Worm (Caenorhabditis elegans) whole organism, young adult: ENCODE results near the gene C18H7.11.

ENCODE experiments used
- B0035.1 ChIP-seq: sonication (generic microtip); optimal IDR thresholded peaks from 2 replicates; lab custom pipeline; 2016; ENCODE audit warnings: missing genetic modification characterization, mild to moderate bottlenecking, missing compliant biosample characterization, missing genotype, missing genetic modification reagents
- C06A6.2 ChIP-seq: fragments of 200-800 bp; sonication (Bioruptor generic); conservative IDR thresholded peaks from 2 replicates; pipeline ENCODE4 v1.3.6; 2022; ENCODE audit warnings: missing genetic modification characterization, missing compliant biosample characterization
- F10E7.11 ChIP-seq: sonication (generic microtip); optimal IDR thresholded peaks from 2 replicates; lab custom pipeline; 2017; ENCODE audit warnings: mild to moderate bottlenecking, missing genetic modification characterization, moderate library complexity, missing compliant biosample characterization
- F23B12.7 ChIP-seq: sonication (generic microtip); optimal IDR thresholded peaks from 2 replicates; lab custom pipeline; 2017; ENCODE audit warnings: missing genetic modification characterization, mild to moderate bottlenecking, missing compliant biosample characterization, antibody characterized with exemption, moderate library complexity; ENCODE audit not compliant: insufficient read depth
- F33H1.4 ChIP-seq: fragments of 200-800 bp; sonication (Bioruptor generic); IDR thresholded peaks from 2 replicates; pipeline ENCODE4 v1.3.6; 2022; ENCODE audit warnings: missing genetic modification reagents, missing genetic modification characterization, missing compliant biosample characterization
- F37B4.10 ChIP-seq: fragments of 200-800 bp; sonication (Bioruptor generic); IDR thresholded peaks from 2 replicates; pipeline ENCODE4 v1.3.6; 2022; ENCODE audit warnings: missing genetic modification characterization, missing compliant biosample characterization
- F49E8.2 ChIP-seq: sonication (generic microtip); optimal IDR thresholded peaks from 3 replicates; lab custom pipeline; 2017; ENCODE audit warnings: missing genetic modification characterization, mild to moderate bottlenecking, missing compliant biosample characterization, antibody characterized with exemption, moderate library complexity; ENCODE audit not compliant: insufficient read depth
- F52B5.7 ChIP-seq: sonication (generic microtip); optimal IDR thresholded peaks from 2 replicates; lab custom pipeline; 2016; ENCODE audit warnings: mild to moderate bottlenecking, missing genetic modification characterization, missing compliant biosample characterization
- F55B11.4 ChIP-seq: sonication (generic microtip); optimal IDR thresholded peaks from 2 replicates; lab custom pipeline; 2016; ENCODE audit warnings: missing compliant biosample characterization, missing genetic modification characterization, borderline replicate concordance; ENCODE audit not compliant: insufficient read depth
- F57A8.1 ChIP-seq: fragments of 200-800 bp; sonication (Bioruptor generic); optimal IDR thresholded peaks from 2 replicates; lab custom pipeline; 2018; ENCODE audit warnings: mild to moderate bottlenecking, missing genetic modification characterization, moderate library complexity, missing compliant biosample characterization
- Y67H2A.10 ChIP-seq: fragments of 200-800 bp; sonication (Bioruptor generic); conservative IDR thresholded peaks from 2 replicates; pipeline ENCODE4 v1.3.6; 2022; ENCODE audit warnings: missing genetic modification reagents, missing genetic modification characterization, missing compliant biosample characterization
- akir-1 ChIP-seq: fragments of 200-800 bp; sonication (Bioruptor generic); optimal IDR thresholded peaks from 2 replicates; lab custom pipeline; 2018; ENCODE audit warnings: mild to moderate bottlenecking, missing genetic modification characterization, moderate library complexity, missing compliant biosample characterization
- aptf-2 ChIP-seq: fragments of 200-800 bp; sonication (Bioruptor generic); conservative IDR thresholded peaks from 2 replicates; pipeline ENCODE4 v1.3.6; 2022; ENCODE audit warnings: missing genetic modification reagents, missing genetic modification characterization, missing compliant biosample characterization
- aptf-3 ChIP-seq: fragments of 200-800 bp; sonication (Bioruptor generic); IDR thresholded peaks from 2 replicates; pipeline ENCODE4 v1.3.6; 2022; ENCODE audit warnings: missing genetic modification characterization, missing compliant biosample characterization
- attf-6 ChIP-seq: fragments of 200-800 bp; sonication (Bioruptor generic); IDR thresholded peaks from 2 replicates; pipeline ENCODE4 v1.3.6; 2022; ENCODE audit warnings: missing genetic modification reagents, missing genetic modification characterization, missing compliant biosample characterization
- ccch-3 ChIP-seq: fragments of 200-800 bp; sonication (Bioruptor generic); optimal IDR thresholded peaks from 2 replicates; lab custom pipeline; 2018; ENCODE audit warnings: mild to moderate bottlenecking, missing genetic modification characterization, missing compliant biosample characterization
- cebp-2 ChIP-seq: fragments of 200-800 bp; sonication (Bioruptor generic); IDR thresholded peaks from 2 replicates; pipeline ENCODE4 v1.3.6; 2022; ENCODE audit warnings: missing genetic modification characterization, missing compliant biosample characterization
- ceh-40 ChIP-seq: fragments of 200-800 bp; sonication (Bioruptor generic); IDR thresholded peaks from 2 replicates; pipeline ENCODE4 v1.3.6; 2022; ENCODE audit warnings: missing genetic modification characterization, missing compliant biosample characterization
- ceh-58 ChIP-seq: fragments of 200-800 bp; sonication (Bioruptor generic); IDR thresholded peaks from 2 replicates; pipeline ENCODE4 v1.3.6; 2022; ENCODE audit warnings: missing genetic modification characterization, missing compliant biosample characterization
- chd-7 ChIP-seq: sonication (generic microtip); optimal IDR thresholded peaks from 2 replicates; lab custom pipeline; 2016; ENCODE audit warnings: mild to moderate bottlenecking, missing genetic modification characterization, moderate library complexity, missing compliant biosample characterization
- dpff-1 ChIP-seq: sonication (generic microtip); optimal IDR thresholded peaks from 2 replicates; lab custom pipeline; 2017; ENCODE audit warnings: mild to moderate bottlenecking, missing genetic modification characterization, missing compliant biosample characterization
- efl-1 ChIP-seq: fragments of 150-350 bp; optimal IDR thresholded peaks from 2 replicates; lab custom pipeline; 2014; ENCODE audit warnings: missing biosample characterization, missing genetic modification reagents, missing genetic modification characterization
- ekl-4 ChIP-seq: fragments of 200-800 bp; sonication (Bioruptor generic); IDR thresholded peaks from 2 replicates; pipeline ENCODE4 v1.3.6; 2022; ENCODE audit warnings: missing genetic modification reagents, missing genetic modification characterization, missing compliant biosample characterization
- gei-17 ChIP-seq: fragments of 200-800 bp; sonication (Bioruptor generic); optimal IDR thresholded peaks from 2 replicates; lab custom pipeline; 2018; ENCODE audit warnings: mild to moderate bottlenecking, missing genetic modification characterization, missing compliant biosample characterization
- hlh-26 ChIP-seq: fragments of 200-800 bp; sonication (Bioruptor generic); conservative IDR thresholded peaks from 2 replicates; pipeline ENCODE4 v1.3.6; 2022; ENCODE audit warnings: missing genetic modification reagents, missing genetic modification characterization, missing compliant biosample characterization
- hmg-1.2 ChIP-seq: fragments of 200-800 bp; sonication (Bioruptor generic); IDR thresholded peaks from 2 replicates; pipeline ENCODE4 v1.3.6; 2022; ENCODE audit warnings: missing genetic modification reagents, missing genetic modification characterization, missing compliant biosample characterization
- hmg-20 ChIP-seq: fragments of 200-800 bp; sonication (Bioruptor generic); IDR thresholded peaks from 2 replicates; pipeline ENCODE4 v1.3.6; 2022; ENCODE audit warnings: missing genetic modification reagents, missing genetic modification characterization, missing compliant biosample characterization
- hrde-1 ChIP-seq: sonication (generic microtip); optimal IDR thresholded peaks from 2 replicates; lab custom pipeline; 2016; ENCODE audit warnings: missing genetic modification characterization, mild to moderate bottlenecking, missing compliant biosample characterization, moderate library complexity, missing genotype, missing genetic modification reagents, borderline replicate concordance
- lin-40 ChIP-seq: sonication (generic microtip); optimal IDR thresholded peaks from 2 replicates; lab custom pipeline; 2016; ENCODE audit warnings: missing genetic modification characterization, mild to moderate bottlenecking, missing compliant biosample characterization, missing genotype, missing genetic modification reagents
- lsl-1 ChIP-seq: fragments of 200-800 bp; sonication (Bioruptor generic); optimal IDR thresholded peaks from 2 replicates; lab custom pipeline; 2018; ENCODE audit warnings: mild to moderate bottlenecking, missing genetic modification characterization, moderate library complexity, missing compliant biosample characterization
- mcd-1 ChIP-seq: fragments of 200-800 bp; sonication (Bioruptor generic); IDR thresholded peaks from 2 replicates; pipeline ENCODE4 v1.3.6; 2022; ENCODE audit warnings: missing genetic modification reagents, missing genetic modification characterization, missing compliant biosample characterization
- mes-4 ChIP-seq: sonication (generic microtip); optimal IDR thresholded peaks from 2 replicates; lab custom pipeline; 2016; ENCODE audit warnings: missing genotype, missing genetic modification characterization, missing compliant biosample characterization
- mxl-1 ChIP-seq: sonication (generic microtip); optimal IDR thresholded peaks from 2 replicates; lab custom pipeline; 2016; ENCODE audit warnings: missing genetic modification characterization, missing compliant biosample characterization
- nfya-2 ChIP-seq: fragments of 200-800 bp; sonication (Bioruptor generic); IDR thresholded peaks from 2 replicates; pipeline ENCODE4 v1.3.6; 2022; ENCODE audit warnings: missing genetic modification reagents, missing genetic modification characterization, missing compliant biosample characterization
- nhr-120 ChIP-seq: fragments of 200-800 bp; sonication (Bioruptor generic); IDR thresholded peaks from 2 replicates; pipeline ENCODE4 v1.3.6; 2022; ENCODE audit warnings: missing genetic modification characterization, missing compliant biosample characterization
- nhr-90 ChIP-seq: sonication (generic microtip); optimal IDR thresholded peaks from 2 replicates; lab custom pipeline; 2016; ENCODE audit warnings: missing genotype, mild to moderate bottlenecking, missing genetic modification characterization, missing compliant biosample characterization
- rcor-1 ChIP-seq: fragments of 200-800 bp; sonication (Bioruptor generic); IDR thresholded peaks from 2 replicates; pipeline ENCODE4 v1.3.6; 2022; ENCODE audit warnings: missing genetic modification reagents, missing genetic modification characterization, missing compliant biosample characterization
- rpc-1 ChIP-seq, 2 experiments: fragments of 150-350 bp in 1 of 2; sonication (generic microtip) in 1 of 2; optimal IDR thresholded peaks; 2 replicates each; lab custom pipeline; 2014 to 2018; ENCODE audit warnings: missing biosample characterization in 1 of 2, missing genetic modification characterization in 1 of 2, missing genetic modification reagents in 1 of 2, missing genotype in 1 of 2
- sdz-38 ChIP-seq: sonication (generic microtip); optimal IDR thresholded peaks from 2 replicates; lab custom pipeline; 2016; ENCODE audit warnings: missing genotype, missing genetic modification characterization, missing compliant biosample characterization
- sea-2 ChIP-seq: fragments of 200-800 bp; sonication (Bioruptor generic); IDR thresholded peaks from 2 replicates; pipeline ENCODE4 v1.3.6; 2022; ENCODE audit warnings: missing genetic modification characterization, missing compliant biosample characterization
- snpc-1.1 ChIP-seq: sonication (generic microtip); optimal IDR thresholded peaks from 2 replicates; lab custom pipeline; 2017; ENCODE audit warnings: missing genetic modification characterization, mild to moderate bottlenecking, missing compliant biosample characterization, antibody characterized with exemption, moderate library complexity, missing genotype, missing genetic modification reagents; ENCODE audit not compliant: insufficient read depth
- snpc-3.4 ChIP-seq: sonication (generic microtip); optimal IDR thresholded peaks from 2 replicates; lab custom pipeline; 2017; ENCODE audit warnings: missing genetic modification characterization, mild to moderate bottlenecking, missing compliant biosample characterization, antibody characterized with exemption, moderate library complexity, missing genotype, missing genetic modification reagents
- snpc-4 ChIP-seq, 5 experiments: fragments of 150-350 bp in 1 of 5; sonication (generic microtip) in 4 of 5; optimal IDR thresholded peaks; 2 replicates each; lab custom pipeline; 2014 to 2018; ENCODE audit warnings: missing genetic modification characterization in 5 of 5, missing biosample characterization in 3 of 5, antibody characterized with exemption in 2 of 5, mild to moderate bottlenecking in 2 of 5, missing compliant biosample characterization in 2 of 5, missing genotype in 2 of 5, moderate library complexity in 2 of 5, missing genetic modification reagents in 1 of 5
- sptf-2 ChIP-seq: fragments of 200-800 bp; sonication (Bioruptor generic); optimal IDR thresholded peaks from 2 replicates; lab custom pipeline; 2018; ENCODE audit warnings: mild to moderate bottlenecking, missing genetic modification characterization, missing compliant biosample characterization
- tlf-1 ChIP-seq: fragments of 200-800 bp; sonication (Bioruptor generic); optimal IDR thresholded peaks from 2 replicates; lab custom pipeline; 2018; ENCODE audit warnings: mild to moderate bottlenecking, missing genetic modification characterization, missing compliant biosample characterization
- ztf-6 ChIP-seq: fragments of 200-800 bp; sonication (Bioruptor generic); IDR thresholded peaks from 2 replicates; pipeline ENCODE4 v1.3.6; 2022; ENCODE audit warnings: missing genetic modification reagents, missing genetic modification characterization, missing compliant biosample characterization

C18H7.11 gene

DNA sequence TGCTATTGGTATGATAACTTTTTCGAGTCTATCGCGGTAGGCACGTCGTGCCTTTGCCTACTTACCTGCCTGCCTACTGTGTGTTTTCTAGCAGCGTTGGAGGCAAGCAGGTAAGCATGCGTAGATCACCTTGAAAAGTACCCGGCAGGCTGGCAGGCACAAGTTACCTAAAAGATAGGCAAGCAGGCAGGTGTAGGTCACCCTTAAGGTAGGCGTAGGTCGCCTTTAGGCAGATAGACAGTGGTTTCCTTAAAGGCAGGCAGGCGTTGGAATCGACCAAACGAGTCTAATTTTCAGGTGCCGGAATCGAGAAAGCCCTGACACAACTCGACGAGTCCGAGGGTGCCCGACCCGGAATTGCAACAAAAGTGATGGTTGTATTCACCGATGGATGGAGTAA, 23.1 kb downstream of the C18H7.11 start:
- TF ChIP-seq ceh-40 (GFP tag; lab: Robert Waterston, UW) (no peak), F49E8.2 (no peak), nfya-2 (GFP tag; lab: Robert Waterston, UW) (no peak), aptf-3 (GFP tag; lab: Robert Waterston, UW) (no peak), nhr-90 (tag; lab: Kevin White, UChicago) (no peak), aptf-2 (GFP tag; lab: Robert Waterston, UW) (no peak), chd-7 (tag; lab: Kevin White, UChicago) (no peak), B0035.1 (tag; lab: Kevin White, UChicago) (no peak), gei-17 (no peak), F10E7.11 (no peak)

ce11 chrIV:620324-620723, 23.6 kb downstream of the C18H7.11 start:
- no peak for TF ChIP-seq efl-1 (GFP tag; lab: Kevin White, UChicago)
- no peak for TF ChIP-seq mxl-1
- TF ChIP-seq attf-6 (GFP tag; lab: Robert Waterston, UW): no peak
- peak; percentile 29 for TF ChIP-seq akir-1 (GFP tag; lab: Kevin White, UChicago)
- no peak for TF ChIP-seq hlh-26
- peak; percentile 83; the same call in 1 of the 2 replicates for TF ChIP-seq ceh-40 (GFP tag; lab: Robert Waterston, UW)
- TF ChIP-seq aptf-2 (GFP tag; lab: Robert Waterston, UW): peak; percentile 20; the same call in 1 of the 2 replicates
- peak; percentile 73 for TF ChIP-seq snpc-3.4
- peak; percentile 86 for TF ChIP-seq F23B12.7
- TF ChIP-seq cebp-2 (GFP tag; lab: Robert Waterston, UW): no peak
- TF ChIP-seq tlf-1 (GFP tag; lab: Kevin White, UChicago): no peak
- peak; percentile 87 for TF ChIP-seq rpc-1 (optimal IDR thresholded peaks at IDR 0.05; lab: Kevin White, UChicago)
- peak; percentile 84 for TF ChIP-seq rpc-1 (tag; optimal IDR thresholded peaks at IDR 0.05; lab: Kevin White, UChicago)
- TF ChIP-seq lsl-1 (GFP tag; lab: Kevin White, UChicago): peak; percentile 26
- no peak for TF ChIP-seq ccch-3 (GFP tag; lab: Kevin White, UChicago)
- peak; percentile 27; the same call in 1 of the 2 replicates for TF ChIP-seq hmg-20
- TF ChIP-seq hmg-1.2 (GFP tag; lab: Robert Waterston, UW): peak; percentile 70
- TF ChIP-seq ceh-58 (GFP tag; lab: Robert Waterston, UW): no peak
- TF ChIP-seq F52B5.7 (tag; lab: Kevin White, UChicago): peak; percentile 38
- no peak for TF ChIP-seq F55B11.4 (tag; lab: Kevin White, UChicago)
- TF ChIP-seq sea-2: no peak
- no peak for TF ChIP-seq sdz-38 (tag; lab: Kevin White, UChicago)
- peak; percentile 7 for TF ChIP-seq snpc-4 (GFP tag; optimal IDR thresholded peaks at IDR 0.05; lab: Kevin White, UChicago)
- TF ChIP-seq snpc-4 (tag; optimal IDR thresholded peaks at IDR 0.05; lab: Kevin White, UChicago): peak in 2 of 4 experiments; percentile 35 to 59
- TF ChIP-seq Y67H2A.10 (GFP tag; lab: Robert Waterston, UW): no peak
- TF ChIP-seq hrde-1 (tag; lab: Kevin White, UChicago): no peak
- no peak for TF ChIP-seq dpff-1
- no peak for TF ChIP-seq F57A8.1 (GFP tag; lab: Kevin White, UChicago)
- TF ChIP-seq ztf-6 (GFP tag; lab: Robert Waterston, UW): no peak
- peak; percentile 42; the same call in 1 of the 2 replicates for TF ChIP-seq rcor-1
- no peak for TF ChIP-seq snpc-1.1 (tag; lab: Kevin White, UChicago)
- peak; percentile 13 for TF ChIP-seq mes-4
- TF ChIP-seq F37B4.10 (GFP tag; lab: Robert Waterston, UW): no peak
- TF ChIP-seq nhr-120 (GFP tag; lab: Robert Waterston, UW): no peak
- no peak for TF ChIP-seq lin-40 (tag; lab: Kevin White, UChicago)
- TF ChIP-seq sptf-2: no peak
- 0 out of 2 replicates have a peak, but pooled peaks have one; percentile 11 for TF ChIP-seq C06A6.2 (GFP tag; lab: Robert Waterston, UW)
- TF ChIP-seq ekl-4 (GFP tag; lab: Robert Waterston, UW): peak; percentile 39
- peak; percentile 58 for TF ChIP-seq mcd-1 (GFP tag; lab: Robert Waterston, UW)
- TF ChIP-seq F33H1.4: peak; percentile 19; the same call in 1 of the 2 replicates
